Fruit fly (Drosophila melanogaster) S2 (cell line): ENCODE results near the gene CG9215.

Experiments
- CG8478 ChIP-seq: fragments of >200 bp; optimal IDR thresholded peaks from 2 replicates; lab custom pipeline; 2018
- CTCF ChIP-seq, 2 experiments: fragments of >200 bp; optimal IDR thresholded peaks; 2 replicates each; lab custom pipeline; 2018

- no peak for TF ChIP-seq CTCF (optimal IDR thresholded peaks at IDR 0.05; lab: Kevin White, UChicago)
- TF ChIP-seq CG8478, result no peak
These were observed 29.1 kb upstream of the CG9215 start for dm6 chrX:15611795-15612194.
